Worm (Caenorhabditis elegans): ENCODE results near the gene pdf-2.

Gene pdf-2

DNA sequence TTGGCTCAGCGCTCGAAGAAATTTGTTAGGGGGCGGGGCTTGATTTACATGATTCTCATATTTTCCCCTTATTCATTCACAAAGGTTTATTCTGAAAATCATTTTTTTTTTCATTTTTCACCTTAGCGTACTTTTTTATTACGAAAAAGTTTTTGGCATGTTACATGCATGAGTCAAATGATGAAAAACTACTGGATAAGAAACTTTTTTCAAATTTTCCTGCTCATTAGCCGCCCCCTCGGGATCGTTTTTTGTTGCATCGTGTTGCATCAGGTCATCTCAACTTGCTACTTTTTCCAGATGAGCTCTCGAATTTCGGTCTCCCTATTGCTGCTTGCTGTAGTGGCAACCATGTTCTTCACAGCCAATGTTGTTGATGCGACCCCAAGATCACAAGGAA, at the start of gene pdf-2:
Gene pdf-2 (plus strand): TSS at position 301 of the 400 bp plus-strand sequence.
- TF ChIP-seq fkh-4 (tag; optimal IDR thresholded peaks at IDR 0.05; ENCODE audit: borderline replicate concordance): no peak
- TF ChIP-seq ceh-90 (tag; optimal IDR thresholded peaks at IDR 0.05): no peak
- no peak for TF ChIP-seq ceh-82 (tag; optimal IDR thresholded peaks at IDR 0.05)
- no peak for TF ChIP-seq isw-1 (GFP tag; IDR thresholded peaks at IDR 0.05)
- TF ChIP-seq aha-1 (tag; optimal IDR thresholded peaks at IDR 0.05): no peak
- no peak for TF ChIP-seq lin-35 (GFP tag; optimal IDR thresholded peaks at IDR 0.05)
- no peak for TF ChIP-seq snpc-4 (tag; optimal IDR thresholded peaks at IDR 0.05)
- TF ChIP-seq ceh-88 (GFP tag; IDR thresholded peaks at IDR 0.05): no peak
- no peak for TF ChIP-seq egl-27 (tag; optimal IDR thresholded peaks at IDR 0.05)
- no peak for TF ChIP-seq fkh-8 (tag; optimal IDR thresholded peaks at IDR 0.05)
- TF ChIP-seq elt-3 (tag; optimal IDR thresholded peaks at IDR 0.05): no peak
- TF ChIP-seq unc-130 (tag; optimal IDR thresholded peaks at IDR 0.05): no peak
- TF ChIP-seq lin-14 (GFP tag; optimal IDR thresholded peaks at IDR 0.05): no peak

DNA sequence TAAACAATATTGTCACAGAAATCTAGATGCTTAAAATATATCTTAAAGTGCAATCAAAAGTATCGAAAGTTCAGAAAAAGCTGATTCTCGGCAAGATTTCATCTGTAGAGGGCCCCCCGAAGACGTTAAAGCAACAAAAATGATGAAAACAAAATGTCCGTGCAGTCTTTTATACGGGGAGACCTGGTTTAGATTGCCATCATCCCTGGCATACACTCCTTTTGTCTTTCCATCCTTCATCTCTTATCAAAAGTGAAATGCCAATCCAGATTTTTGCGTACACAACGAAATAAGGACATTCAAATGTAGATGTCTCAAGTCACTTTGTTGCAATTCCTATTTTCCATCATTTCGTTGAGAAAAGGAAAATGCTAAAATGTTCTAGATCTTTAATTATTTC, 49.0 kb upstream of the pdf-2 start:
- TF ChIP-seq fkh-4 (tag; optimal IDR thresholded peaks at IDR 0.05; ENCODE audit: borderline replicate concordance) (no peak), sptf-1 (tag; optimal IDR thresholded peaks at IDR 0.05) (no peak), lir-3 (tag; optimal IDR thresholded peaks at IDR 0.05; ENCODE audit: poor library complexity) (no peak), sup-37 (GFP tag; optimal IDR thresholded peaks at IDR 0.05) (no peak), F16B12.6 (tag; optimal IDR thresholded peaks at IDR 0.05) (no peak), egl-13 (tag; optimal IDR thresholded peaks at IDR 0.05) (no peak), nhr-90 (tag; optimal IDR thresholded peaks at IDR 0.05; ENCODE audit: poor library complexity) (no peak), unc-98 (GFP tag; IDR thresholded peaks at IDR 0.05) (no peak)

DNA sequence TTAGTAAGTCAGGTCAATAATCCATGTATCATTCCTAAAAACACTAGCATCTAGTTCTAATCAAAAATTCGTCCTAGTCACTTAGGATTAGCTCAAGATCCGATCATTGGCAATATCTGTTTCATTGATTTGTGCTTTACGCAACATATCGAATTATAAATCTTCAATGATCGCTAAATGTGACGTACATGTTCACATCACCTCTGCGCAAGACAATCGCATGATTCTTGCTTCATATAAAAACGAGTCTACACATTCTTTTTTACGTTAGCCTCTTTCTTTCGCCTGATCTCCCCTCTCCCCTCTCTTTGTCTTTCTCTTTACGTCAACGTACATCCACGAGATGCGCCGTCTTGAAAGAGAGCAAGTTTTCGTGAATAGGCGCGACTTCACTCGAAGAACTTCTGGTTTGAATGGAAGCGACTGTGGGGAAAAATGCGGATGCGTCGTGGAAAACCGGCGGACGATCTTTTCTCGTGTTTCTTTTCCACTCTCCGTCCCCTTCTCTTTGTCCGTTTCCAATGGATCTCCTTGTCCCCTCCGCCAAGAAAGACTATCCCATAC, 46.8 kb upstream of the pdf-2 start:
- TF ChIP-seq lin-13 (GFP tag; optimal IDR thresholded peaks at IDR 0.05): no peak
- no peak for TF ChIP-seq mab-9 (GFP tag; IDR thresholded peaks at IDR 0.05)
- TF ChIP-seq nhr-20 (tag; optimal IDR thresholded peaks at IDR 0.05): peak; percentile 4
- no peak for TF ChIP-seq skn-1 (tag; optimal IDR thresholded peaks at IDR 0.05)
- no peak for TF ChIP-seq xbp-1 (tag; optimal IDR thresholded peaks at IDR 0.05)
- TF ChIP-seq nhr-28 (tag; optimal IDR thresholded peaks at IDR 0.05): no peak
- TF ChIP-seq hpl-2 (GFP tag; optimal IDR thresholded peaks at IDR 0.05): no peak
- TF ChIP-seq lir-3 (tag; optimal IDR thresholded peaks at IDR 0.05; ENCODE audit: poor library complexity): no peak
- TF ChIP-seq ztf-4 (tag; optimal IDR thresholded peaks at IDR 0.05): peak; percentile 10
- TF ChIP-seq rnt-1 (tag; optimal IDR thresholded peaks at IDR 0.05): no peak
- TF ChIP-seq snu-23 (GFP tag; optimal IDR thresholded peaks at IDR 0.05): no peak
- TF ChIP-seq egl-27 (tag; optimal IDR thresholded peaks at IDR 0.05): no peak
- no peak for TF ChIP-seq ceh-63 (GFP tag; optimal IDR thresholded peaks at IDR 0.05)
- no peak for TF ChIP-seq unc-130 (tag; optimal IDR thresholded peaks at IDR 0.05)
- TF ChIP-seq ets-5 (GFP tag; IDR thresholded peaks at IDR 0.05): no peak
- TF ChIP-seq C04F5.9 (tag; optimal IDR thresholded peaks at IDR 0.05): no peak
- peak; percentile 19 for TF ChIP-seq lin-14 (GFP tag; optimal IDR thresholded peaks at IDR 0.05)
- TF ChIP-seq lin-35 (GFP tag; optimal IDR thresholded peaks at IDR 0.05): no peak
- TF ChIP-seq egl-13 (tag; optimal IDR thresholded peaks at IDR 0.05): no peak
- no peak for TF ChIP-seq unc-62 (GFP tag; optimal IDR thresholded peaks at IDR 0.05)
- TF ChIP-seq nhr-71 (tag; optimal IDR thresholded peaks at IDR 0.05): peak; percentile 9
- TF ChIP-seq nhr-85 (tag): peak; percentile 77
- peak; percentile 83 for TF ChIP-seq blmp-1 (tag; optimal IDR thresholded peaks at IDR 0.05)
- no peak for TF ChIP-seq vab-15 (tag; optimal IDR thresholded peaks at IDR 0.05)
- no peak for TF ChIP-seq zag-1 (tag; optimal IDR thresholded peaks at IDR 0.05)

Measured in whole organism, L1 larva.